Worm (Caenorhabditis elegans): ENCODE results near the gene swip-10.
A peak's percentile ranks its signal among the peaks of the same experiment; 100 is the strongest.

The swip-10 gene

DNA sequence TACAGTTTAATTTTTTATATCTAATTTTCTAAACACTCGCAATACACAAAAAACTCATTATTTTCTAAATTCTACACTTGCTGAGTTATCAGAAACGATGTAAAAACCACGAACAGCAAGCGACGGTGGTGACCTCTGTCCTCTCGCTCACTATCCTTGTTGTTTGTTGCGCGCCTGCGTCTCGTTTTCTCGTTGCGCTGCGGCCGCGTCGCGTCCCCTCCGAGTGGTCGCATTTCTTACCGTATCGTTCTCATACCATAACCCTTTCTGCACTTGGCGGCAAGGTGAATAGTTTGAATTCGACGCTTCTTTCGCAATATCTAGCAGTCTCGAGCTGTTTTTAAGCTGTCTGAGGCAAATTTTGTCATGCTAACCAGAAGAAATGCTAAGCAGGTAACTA is 28.6 kb downstream of the swip-10 start, which contains the start of gene lsy-2 (continued):
- TF ChIP-seq ztf-3 (GFP tag; optimal IDR thresholded peaks at IDR 0.05) (no peak), attf-5 (GFP tag; optimal IDR thresholded peaks at IDR 0.05) (peak; percentile 78), snpc-3.4 (tag; optimal IDR thresholded peaks at IDR 0.05) (no peak)

DNA sequence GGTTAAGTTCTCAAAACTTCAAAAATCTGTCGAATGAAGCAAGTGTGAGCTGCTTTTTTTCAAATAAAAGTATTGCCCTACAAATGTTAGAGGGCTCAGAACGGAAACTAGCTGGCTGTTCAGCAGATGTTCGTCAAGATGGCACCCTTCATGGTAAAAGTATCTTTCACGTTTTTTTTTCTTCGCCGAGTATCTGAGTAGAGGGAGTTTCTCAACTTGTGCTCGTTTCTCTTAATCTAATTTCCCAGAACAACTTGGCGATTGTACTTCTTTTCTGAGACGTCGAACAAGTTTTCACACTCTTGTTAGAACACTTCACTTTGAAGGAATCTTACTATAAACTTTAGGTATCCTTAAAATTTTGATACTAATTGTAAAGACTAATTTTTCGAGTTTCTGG is 30.3 kb downstream of the swip-10 start:
- TF ChIP-seq nfyb-1 (GFP tag; IDR thresholded peaks at IDR 0.05): no peak
- no peak for TF ChIP-seq unc-62 (GFP tag; optimal IDR thresholded peaks at IDR 0.05)
- TF ChIP-seq ztf-26 (tag; optimal IDR thresholded peaks at IDR 0.05): no peak
- no peak for TF ChIP-seq F22D6.2 (tag; optimal IDR thresholded peaks at IDR 0.05)
- TF ChIP-seq ccch-3 (GFP tag; optimal IDR thresholded peaks at IDR 0.05): no peak
- no peak for TF ChIP-seq ztf-18 (tag; optimal IDR thresholded peaks at IDR 0.05)
- no peak for TF ChIP-seq Y95B8A.8 (GFP tag; IDR thresholded peaks at IDR 0.05)

DNA sequence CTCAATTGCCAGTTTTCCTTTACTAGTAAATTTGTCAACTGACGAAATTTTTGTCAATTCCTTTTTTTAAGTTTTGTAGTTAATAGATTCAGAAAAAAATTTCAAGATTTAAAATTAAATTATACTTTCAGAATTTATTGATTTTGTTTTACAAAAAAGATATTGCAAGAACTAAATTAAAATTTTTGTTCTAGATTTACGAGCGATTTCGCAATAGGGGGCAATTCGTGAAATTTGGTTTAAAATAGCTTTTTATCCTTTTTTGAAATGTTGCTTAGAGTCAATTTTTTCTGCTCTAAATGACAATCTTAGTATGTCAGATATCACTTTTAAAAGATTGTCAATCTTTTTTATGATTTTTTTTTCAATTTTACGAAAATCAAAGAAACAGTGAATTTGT is 32.6 kb downstream of the swip-10 start:
- TF ChIP-seq cebp-1 (GFP tag; IDR thresholded peaks at IDR 0.05) (peak; percentile 63; the same call in 1 of the 2 replicates), cebp-1 (tag; optimal IDR thresholded peaks at IDR 0.05) (peak; percentile 95), snpc-4 (GFP tag; optimal IDR thresholded peaks at IDR 0.05) (no peak), snpc-4 (tag; optimal IDR thresholded peaks at IDR 0.05) (no peak)

DNA sequence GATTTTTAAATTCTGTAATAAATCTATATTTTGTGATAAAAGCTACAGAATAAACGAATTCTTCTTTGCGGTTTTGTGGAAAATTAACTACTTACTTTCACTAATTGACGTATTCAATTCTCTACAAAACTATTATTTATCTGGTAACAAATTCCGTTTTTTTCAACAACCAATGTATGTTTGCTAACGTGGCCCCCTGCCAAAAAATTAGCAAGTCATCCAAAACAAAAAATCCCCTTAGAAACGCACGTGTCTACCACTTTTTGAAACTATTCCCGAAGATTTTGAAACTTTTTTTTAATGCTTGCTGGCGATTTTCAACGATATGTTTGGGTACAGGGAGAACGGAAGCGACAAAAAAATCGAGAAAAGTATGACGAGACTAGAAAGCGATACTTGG is 33.1 kb downstream of the swip-10 start, which contains the start of gene F49H12.2:
TSS of gene F49H12.2 (plus strand) at position 301 of the 400 bp plus-strand sequence.
- no peak for TF ChIP-seq cebp-1 (GFP tag; IDR thresholded peaks at IDR 0.05)
- TF ChIP-seq cebp-1 (tag; optimal IDR thresholded peaks at IDR 0.05): no peak
- TF ChIP-seq pbrm-1 (GFP tag; IDR thresholded peaks at IDR 0.05): no peak
- TF ChIP-seq nhr-27 (tag; optimal IDR thresholded peaks at IDR 0.05): no peak
- TF ChIP-seq aptf-3 (GFP tag; IDR thresholded peaks at IDR 0.05): no peak
- no peak for TF ChIP-seq F57C9.4 (tag; optimal IDR thresholded peaks at IDR 0.05)
- TF ChIP-seq ceh-58 (GFP tag; IDR thresholded peaks at IDR 0.05): no peak
- no peak for TF ChIP-seq egrh-3 (GFP tag; IDR thresholded peaks at IDR 0.05)
- TF ChIP-seq aptf-2 (GFP tag; conservative IDR thresholded peaks at IDR 0.05): no peak
- no peak for TF ChIP-seq ekl-4 (GFP tag; IDR thresholded peaks at IDR 0.05)
- TF ChIP-seq F22D6.2 (tag; optimal IDR thresholded peaks at IDR 0.05): no peak
- no peak for TF ChIP-seq ama-1 (optimal IDR thresholded peaks at IDR 0.05)
- no peak for TF ChIP-seq ama-1 (GFP tag; optimal IDR thresholded peaks at IDR 0.05)
- no peak for TF ChIP-seq sptf-2 (GFP tag; optimal IDR thresholded peaks at IDR 0.05)
- no peak for TF ChIP-seq B0261.1 (tag; optimal IDR thresholded peaks at IDR 0.05)
- no peak for TF ChIP-seq ets-4 (GFP tag; optimal IDR thresholded peaks at IDR 0.05)
- TF ChIP-seq nhr-80 (tag; optimal IDR thresholded peaks at IDR 0.05): no peak
- no peak for TF ChIP-seq F55B11.4 (tag; optimal IDR thresholded peaks at IDR 0.05; ENCODE audit: borderline replicate concordance, insufficient read depth)
- TF ChIP-seq akir-1 (GFP tag; optimal IDR thresholded peaks at IDR 0.05): no peak
- no peak for TF ChIP-seq F23B12.7 (tag; optimal IDR thresholded peaks at IDR 0.05; ENCODE audit: insufficient read depth)
- no peak for TF ChIP-seq mel-28 (tag; optimal IDR thresholded peaks at IDR 0.05; ENCODE audit: borderline replicate concordance)

DNA sequence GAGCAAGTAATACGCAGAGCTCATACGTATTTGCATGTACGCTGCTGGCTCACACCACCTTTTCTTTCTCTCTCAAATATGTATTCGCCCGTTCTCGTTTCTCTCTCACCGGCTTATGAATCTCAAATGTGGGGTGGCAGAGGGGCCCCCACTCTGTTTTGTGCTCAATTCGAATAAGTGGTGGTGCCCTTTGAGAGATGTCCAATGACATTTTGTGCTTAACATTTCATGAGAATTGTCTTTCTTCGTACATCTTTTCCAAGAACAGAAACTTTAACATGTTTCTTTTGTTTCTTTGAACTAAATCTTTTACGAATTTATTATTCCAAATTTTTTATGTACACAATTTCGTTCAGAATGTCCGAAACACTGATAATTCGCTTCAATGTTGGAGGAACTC is 34.0 kb downstream of the swip-10 start, which contains the start of gene F49H12.3:
TSS of gene F49H12.3 (plus strand) at position 357 of the 400 bp plus-strand sequence.
- no peak for TF ChIP-seq lsl-1 (GFP tag; optimal IDR thresholded peaks at IDR 0.05)
- no peak for TF ChIP-seq akir-1 (GFP tag; optimal IDR thresholded peaks at IDR 0.05)
- no peak for TF ChIP-seq F57C9.4 (tag; optimal IDR thresholded peaks at IDR 0.05)
- no peak for TF ChIP-seq F52B5.7 (tag; optimal IDR thresholded peaks at IDR 0.05)
- TF ChIP-seq nhr-179 (tag; optimal IDR thresholded peaks at IDR 0.05): no peak
- no peak for TF ChIP-seq tbx-9 (tag; optimal IDR thresholded peaks at IDR 0.05; ENCODE audit: borderline replicate concordance)
- TF ChIP-seq bed-2 (GFP tag; IDR thresholded peaks at IDR 0.05): no peak
- no peak for TF ChIP-seq ztf-18 (tag; optimal IDR thresholded peaks at IDR 0.05)
- TF ChIP-seq unc-130 (GFP tag; optimal IDR thresholded peaks at IDR 0.05): no peak
- no peak for TF ChIP-seq efl-1 (GFP tag; optimal IDR thresholded peaks at IDR 0.05)
- no peak for TF ChIP-seq egl-44 (GFP tag; IDR thresholded peaks at IDR 0.05)
- no peak for TF ChIP-seq tbp1 (GFP tag; optimal IDR thresholded peaks at IDR 0.05)
- TF ChIP-seq K12H6.12 (tag; optimal IDR thresholded peaks at IDR 0.05): no peak
- no peak for TF ChIP-seq mel-28 (tag; optimal IDR thresholded peaks at IDR 0.05; ENCODE audit: borderline replicate concordance)
- no peak for TF ChIP-seq F37B4.10 (GFP tag; IDR thresholded peaks at IDR 0.05)
- TF ChIP-seq F39B2.1 (GFP tag; IDR thresholded peaks at IDR 0.05): no peak
- TF ChIP-seq F49E8.2 (tag; optimal IDR thresholded peaks at IDR 0.05; ENCODE audit: insufficient read depth): no peak
